Fruit fly (Drosophila melanogaster) whole organism, embryonic: ENCODE measurements around the gene CG46465.

Experiments used
- Antp ChIP-seq: fragments of 200-800 bp; sonication (Bioruptor generic); optimal IDR thresholded peaks from 3 replicates; lab custom pipeline; 2016; ENCODE audit warnings: missing biosample characterization, missing genetic modification characterization
- Bgb ChIP-seq: fragments of 200-800 bp; sonication (Bioruptor generic); IDR thresholded peaks from 2 replicates; pipeline ENCODE4 v1.3.6; 2022; ENCODE audit warnings: missing biosample characterization, missing genetic modification characterization; ENCODE audit not compliant: partially characterized antibody
- Bteb2 ChIP-seq: fragments of 200-800 bp; sonication (Bioruptor generic); optimal IDR thresholded peaks from 2 replicates; lab custom pipeline; 2016; ENCODE audit warnings: missing biosample characterization, missing genetic modification characterization
- CG10654 ChIP-seq: fragments of 200-800 bp; sonication (Bioruptor generic); optimal IDR thresholded peaks from 2 replicates; lab custom pipeline; 2016; ENCODE audit warnings: missing biosample characterization, missing genetic modification characterization
- CG12391 ChIP-seq: fragments of 200-800 bp; sonication (Bioruptor generic); optimal IDR thresholded peaks from 3 replicates; lab custom pipeline; 2018; ENCODE audit warnings: missing biosample characterization, mild to moderate bottlenecking, missing genetic modification characterization, moderate library complexity
- CG12942 ChIP-seq: fragments of 200-800 bp; sonication (Bioruptor generic); optimal IDR thresholded peaks from 3 replicates; lab custom pipeline; 2016; ENCODE audit warnings: missing biosample characterization, missing genetic modification characterization
- CG15479 ChIP-seq: fragments of 200-800 bp; sonication (Bioruptor generic); optimal IDR thresholded peaks from 3 replicates; lab custom pipeline; 2019; ENCODE audit warnings: missing biosample characterization, mild to moderate bottlenecking, missing genetic modification characterization, moderate library complexity
- CG1832 ChIP-seq: fragments of 200-800 bp; sonication (Bioruptor generic); optimal IDR thresholded peaks from 2 replicates; lab custom pipeline; 2017; ENCODE audit warnings: missing biosample characterization, mild to moderate bottlenecking, missing genetic modification characterization, inconsistent platforms
- CG2116 ChIP-seq: fragments of 200-800 bp; sonication (Bioruptor generic); optimal IDR thresholded peaks from 3 replicates; lab custom pipeline; 2018; ENCODE audit warnings: missing biosample characterization, mild to moderate bottlenecking, missing genetic modification characterization
- CG32532 ChIP-seq: fragments of 200-800 bp; sonication (Bioruptor generic); IDR thresholded peaks from 2 replicates; pipeline ENCODE4 v1.3.6; 2022; ENCODE audit warnings: missing biosample characterization, missing genetic modification characterization
- CG4820 ChIP-seq: fragments of 200-800 bp; sonication (Bioruptor generic); optimal IDR thresholded peaks from 3 replicates; lab custom pipeline; 2016; ENCODE audit warnings: missing biosample characterization, missing genetic modification characterization
- CG6683 ChIP-seq: fragments of 200-800 bp; sonication (Bioruptor generic); optimal IDR thresholded peaks from 2 replicates; lab custom pipeline; 2017; ENCODE audit warnings: missing biosample characterization, mild to moderate bottlenecking, missing genetic modification characterization, missing genetic modification reagents
- CG7987 ChIP-seq: fragments of 200-800 bp; sonication (Bioruptor generic); optimal IDR thresholded peaks from 2 replicates; lab custom pipeline; 2018; ENCODE audit warnings: missing biosample characterization, mild to moderate bottlenecking, missing genetic modification characterization, moderate library complexity
- CG8089 ChIP-seq: fragments of 200-800 bp; sonication (Bioruptor generic); optimal IDR thresholded peaks from 3 replicates; lab custom pipeline; 2016; ENCODE audit warnings: missing biosample characterization, missing genetic modification characterization
- CG9817 ChIP-seq: fragments of 200-800 bp; sonication (Bioruptor generic); optimal IDR thresholded peaks from 2 replicates; lab custom pipeline; 2018; ENCODE audit warnings: missing biosample characterization, mild to moderate bottlenecking, missing genetic modification characterization, moderate library complexity
- CG9876 ChIP-seq: fragments of 200-800 bp; sonication (Bioruptor generic); optimal IDR thresholded peaks from 2 replicates; lab custom pipeline; 2016; ENCODE audit warnings: missing biosample characterization, missing genetic modification characterization
- CG9932 ChIP-seq: fragments of 200-800 bp; sonication (Bioruptor generic); IDR thresholded peaks from 2 replicates; pipeline ENCODE4 v1.3.6; 2022; ENCODE audit warnings: missing biosample characterization, missing genetic modification characterization
- CTCF ChIP-seq: fragments of 200-800 bp; sonication (Bioruptor generic); optimal IDR thresholded peaks from 2 replicates; lab custom pipeline; 2017; ENCODE audit warnings: missing biosample characterization, mild to moderate bottlenecking, missing genetic modification characterization, moderate library complexity
- Chrac-16 ChIP-seq: fragments of 200-800 bp; sonication (Bioruptor generic); optimal IDR thresholded peaks from 3 replicates; lab custom pipeline; 2016; ENCODE audit warnings: missing biosample characterization, missing genetic modification characterization
- CrebB ChIP-seq: fragments of 200-800 bp; sonication (Bioruptor generic); optimal IDR thresholded peaks from 3 replicates; lab custom pipeline; 2018; ENCODE audit warnings: missing biosample characterization, mild to moderate bottlenecking, missing genetic modification characterization
- Doc3 ChIP-seq: fragments of 200-800 bp; sonication (Bioruptor generic); IDR thresholded peaks from 3 replicates; pipeline ENCODE4 v1.3.6; 2022; ENCODE audit warnings: missing biosample characterization, missing genetic modification characterization; ENCODE audit not compliant: partially characterized antibody
- E2f2 ChIP-seq: fragments of 200-800 bp; sonication (Bioruptor generic); IDR thresholded peaks from 2 replicates; pipeline ENCODE4 v1.3.6; 2022; ENCODE audit warnings: missing biosample characterization, missing genetic modification characterization
- Fer1 ChIP-seq: fragments of 200-800 bp; sonication (Bioruptor generic); optimal IDR thresholded peaks from 2 replicates; lab custom pipeline; 2017; ENCODE audit warnings: missing biosample characterization, mild to moderate bottlenecking, missing genetic modification characterization
- HLHmδ ChIP-seq: fragments of 200-800 bp; sonication (Bioruptor generic); optimal IDR thresholded peaks from 2 replicates; lab custom pipeline; 2018; ENCODE audit warnings: missing biosample characterization, mild to moderate bottlenecking, missing genetic modification characterization, moderate library complexity
- Jarid2 ChIP-seq: fragments of 200-800 bp; sonication (Bioruptor generic); optimal IDR thresholded peaks from 3 replicates; lab custom pipeline; 2017; ENCODE audit warnings: mild to moderate bottlenecking, missing biosample characterization, missing genetic modification reagents, missing genetic modification characterization
- Kr ChIP-seq: fragments of 200-800 bp; sonication (Bioruptor generic); optimal IDR thresholded peaks from 2 replicates; lab custom pipeline; 2017; ENCODE audit warnings: missing biosample characterization, mild to moderate bottlenecking, missing genetic modification characterization
- MESR4 ChIP-seq: fragments of 200-800 bp; sonication (Bioruptor generic); optimal IDR thresholded peaks from 2 replicates; lab custom pipeline; 2018; ENCODE audit warnings: missing biosample characterization, mild to moderate bottlenecking, missing genetic modification characterization, moderate library complexity
- Neu2 ChIP-seq: fragments of 200-800 bp; sonication (Bioruptor generic); optimal IDR thresholded peaks from 3 replicates; lab custom pipeline; 2016; ENCODE audit warnings: missing biosample characterization, missing genetic modification characterization, borderline replicate concordance
- Nf-YA ChIP-seq: fragments of 200-800 bp; sonication (Bioruptor generic); IDR thresholded peaks from 2 replicates; pipeline ENCODE4 v1.3.6; 2022; ENCODE audit warnings: missing biosample characterization, missing genetic modification characterization
- Nf-YB ChIP-seq: fragments of 200-800 bp; sonication (Bioruptor generic); optimal IDR thresholded peaks from 3 replicates; lab custom pipeline; 2019; ENCODE audit warnings: missing biosample characterization, mild to moderate bottlenecking, missing genetic modification characterization, moderate library complexity
- Pdp1 ChIP-seq, 2 experiments: fragments of 200-800 bp; sonication (Bioruptor generic); optimal IDR thresholded peaks; 3 replicates each; lab custom pipeline; 2016; ENCODE audit warnings: missing biosample characterization in 2 of 2, missing genetic modification characterization in 2 of 2, mild to moderate bottlenecking in 1 of 2, moderate library complexity in 1 of 2
- Six4 ChIP-seq: fragments of 200-800 bp; sonication (Bioruptor generic); optimal IDR thresholded peaks from 2 replicates; lab custom pipeline; 2016; ENCODE audit warnings: missing biosample characterization, missing genetic modification characterization
- Spps ChIP-seq: fragments of 200-800 bp; sonication (Bioruptor generic); optimal IDR thresholded peaks from 2 replicates; lab custom pipeline; 2018; ENCODE audit warnings: missing biosample characterization, mild to moderate bottlenecking, missing genetic modification characterization
- Sry-δ ChIP-seq: fragments of 200-800 bp; sonication (Bioruptor generic); optimal IDR thresholded peaks from 2 replicates; lab custom pipeline; 2016; ENCODE audit warnings: missing biosample characterization, missing genetic modification characterization
- cg ChIP-seq: fragments of 200-800 bp; sonication (Bioruptor generic); optimal IDR thresholded peaks from 3 replicates; lab custom pipeline; 2019; ENCODE audit warnings: missing biosample characterization, mild to moderate bottlenecking, missing genetic modification characterization, moderate library complexity
- cwo ChIP-seq: fragments of 200-800 bp; sonication (Bioruptor generic); optimal IDR thresholded peaks from 3 replicates; lab custom pipeline; 2017; ENCODE audit warnings: missing biosample characterization, missing genetic modification characterization, mild to moderate bottlenecking, moderate library complexity, missing genetic modification reagents
- dmrt11E ChIP-seq: fragments of 200-800 bp; sonication (Bioruptor generic); optimal IDR thresholded peaks from 3 replicates; lab custom pipeline; 2018; ENCODE audit warnings: missing biosample characterization, mild to moderate bottlenecking, missing genetic modification characterization, moderate library complexity
- exex ChIP-seq: fragments of 200-800 bp; sonication (Bioruptor generic); optimal IDR thresholded peaks from 4 replicates; lab custom pipeline; 2018; ENCODE audit warnings: missing biosample characterization, mild to moderate bottlenecking, missing genetic modification characterization, moderate library complexity
- insv ChIP-seq, 2 experiments: fragments of 200-800 bp; sonication (Bioruptor generic); optimal IDR thresholded peaks; 3 replicates each; lab custom pipeline; 2016 to 2018; ENCODE audit warnings: missing biosample characterization in 2 of 2, missing genetic modification characterization in 2 of 2
- jumu ChIP-seq: fragments of 200-800 bp; sonication (Bioruptor generic); optimal IDR thresholded peaks from 3 replicates; lab custom pipeline; 2016; ENCODE audit warnings: missing biosample characterization, missing genetic modification characterization
- lola ChIP-seq, 3 experiments: fragments of >200 bp in 2 of 3; fragments of 200-800 bp in 1 of 3; sonication (Bioruptor generic) in 1 of 3; optimal IDR thresholded peaks; 2 replicates each; lab custom pipeline; 2017 to 2019; ENCODE audit warnings: missing biosample characterization in 3 of 3, missing genetic modification characterization in 3 of 3, mild to moderate bottlenecking in 1 of 3, moderate library complexity in 1 of 3
- nom ChIP-seq: fragments of 200-800 bp; sonication (Bioruptor generic); optimal IDR thresholded peaks from 2 replicates; lab custom pipeline; 2017; ENCODE audit warnings: missing biosample characterization, missing genetic modification characterization, mild to moderate bottlenecking, moderate library complexity, missing genetic modification reagents
- odd ChIP-seq: fragments of 200-800 bp; sonication (Bioruptor generic); optimal IDR thresholded peaks from 2 replicates; lab custom pipeline; 2017; ENCODE audit warnings: missing biosample characterization, mild to moderate bottlenecking, missing genetic modification characterization
- onecut ChIP-seq: fragments of 200-800 bp; sonication (Bioruptor generic); IDR thresholded peaks from 2 replicates; pipeline ENCODE4 v1.3.6; 2022; ENCODE audit warnings: missing biosample characterization, missing genetic modification characterization
- pum ChIP-seq: fragments of 200-800 bp; sonication (Bioruptor generic); optimal IDR thresholded peaks from 2 replicates; lab custom pipeline; 2016; ENCODE audit warnings: missing biosample characterization, missing genetic modification characterization
- pzg ChIP-seq: fragments of 200-800 bp; sonication (Bioruptor generic); optimal IDR thresholded peaks from 3 replicates; lab custom pipeline; 2018; ENCODE audit warnings: missing biosample characterization, mild to moderate bottlenecking, missing genetic modification characterization, moderate library complexity
- sim ChIP-seq: fragments of 200-800 bp; sonication (Bioruptor generic); IDR thresholded peaks from 2 replicates; pipeline ENCODE4 v1.3.6; 2022; ENCODE audit warnings: missing biosample characterization, missing genetic modification characterization
- sna ChIP-seq: fragments of 200-800 bp; sonication (Bioruptor generic); IDR thresholded peaks from 2 replicates; pipeline ENCODE4 v1.3.6; 2022; ENCODE audit warnings: missing biosample characterization, missing genetic modification characterization; ENCODE audit not compliant: partially characterized antibody
- tin ChIP-seq: fragments of 200-800 bp; sonication (Bioruptor generic); optimal IDR thresholded peaks from 3 replicates; lab custom pipeline; 2016; ENCODE audit warnings: missing biosample characterization, missing genetic modification characterization

Gene CG46465

DNA sequence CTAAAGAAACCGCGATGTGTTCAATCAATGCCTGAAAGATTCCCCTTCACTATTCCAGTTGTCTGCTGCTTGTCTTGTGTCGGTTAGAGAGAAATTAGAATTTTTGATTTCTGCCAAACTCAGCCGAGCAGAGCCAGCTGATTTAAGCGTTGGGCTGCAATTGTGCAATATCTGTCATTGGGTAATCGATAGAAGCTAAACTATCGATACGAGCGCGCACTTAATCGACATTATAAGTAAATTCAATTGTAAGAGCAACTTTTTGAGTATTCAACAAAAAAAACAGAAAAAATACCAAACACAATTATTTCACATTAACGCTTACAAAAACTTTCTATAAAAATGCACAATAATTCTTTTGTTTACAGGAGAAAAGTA is 48.5 kb upstream of the CG46465 start, which contains the start of gene ssp3 (continued):
- TF ChIP-seq CG32532 (GFP tag; lab: Robert Waterston, UW): no peak
- peak; percentile 45 for TF ChIP-seq pzg (GFP tag; lab: Kevin White, UChicago)
- TF ChIP-seq CG7987 (GFP tag; lab: Kevin White, UChicago): no peak
- TF ChIP-seq CG9817 (tag; lab: Kevin White, UChicago): no peak
- no peak for TF ChIP-seq Jarid2 (GFP tag; lab: Kevin White, UChicago)
- peak in 1 of 2 experiments; percentile 99 for TF ChIP-seq Pdp1 (GFP tag; optimal IDR thresholded peaks at IDR 0.05; lab: Kevin White, UChicago)
- TF ChIP-seq lola (GFP tag; optimal IDR thresholded peaks at IDR 0.05; lab: Kevin White, UChicago): no peak
- peak; percentile 97 for TF ChIP-seq CG2116 (GFP tag; lab: Kevin White, UChicago)
- TF ChIP-seq Chrac-16 (GFP tag; lab: Kevin White, UChicago): no peak
- no peak for TF ChIP-seq Doc3 (GFP tag; lab: Robert Waterston, UW)
- peak; percentile 39 for TF ChIP-seq CG12391 (tag; lab: Kevin White, UChicago)
- no peak for TF ChIP-seq insv (GFP tag; optimal IDR thresholded peaks at IDR 0.05; lab: Kevin White, UChicago)
- TF ChIP-seq onecut (GFP tag; lab: Robert Waterston, UW): no peak
- no peak for TF ChIP-seq CG9876
- TF ChIP-seq sim (GFP tag; lab: Robert Waterston, UW): no peak
- no peak for TF ChIP-seq sna (GFP tag; lab: Robert Waterston, UW)
- peak; percentile 81 for TF ChIP-seq Sry-δ (GFP tag; lab: Kevin White, UChicago)
- no peak for TF ChIP-seq tin (GFP tag; lab: Kevin White, UChicago)
- peak; percentile 28 for TF ChIP-seq CTCF (GFP tag; lab: Kevin White, UChicago)
- no peak for TF ChIP-seq CG15479 (GFP tag; lab: Kevin White, UChicago)
- no peak for TF ChIP-seq CG1832 (GFP tag; lab: Kevin White, UChicago)
- no peak for TF ChIP-seq jumu (GFP tag; lab: Kevin White, UChicago)
- TF ChIP-seq Nf-YA: no peak
- TF ChIP-seq Neu2 (GFP tag; lab: Kevin White, UChicago): no peak
- TF ChIP-seq Bteb2: no peak
- no peak for TF ChIP-seq Antp (GFP tag; lab: Kevin White, UChicago)
- no peak for TF ChIP-seq exex (tag; lab: Kevin White, UChicago)
- peak; percentile 5 for TF ChIP-seq MESR4 (GFP tag; lab: Kevin White, UChicago)
- TF ChIP-seq nom: no peak
- no peak for TF ChIP-seq cwo
- no peak for TF ChIP-seq CG6683 (GFP tag; lab: Kevin White, UChicago)
- TF ChIP-seq Six4 (GFP tag; lab: Kevin White, UChicago): no peak
- no peak for TF ChIP-seq cg
- TF ChIP-seq pum (GFP tag; lab: Kevin White, UChicago): no peak
- no peak for TF ChIP-seq CG10654 (GFP tag; lab: Kevin White, UChicago)
- TF ChIP-seq CG8089 (GFP tag; lab: Kevin White, UChicago): no peak

dm6 chr2L:18944175-18945012 is 47.9 kb upstream of the CG46465 start:
- no peak for TF ChIP-seq CG4820 (GFP tag; lab: Kevin White, UChicago)
- peak; percentile 3 for TF ChIP-seq CrebB (tag; lab: Kevin White, UChicago)
- TF ChIP-seq E2f2: no peak
- TF ChIP-seq Nf-YB (GFP tag; lab: Kevin White, UChicago): peak; percentile 23
- no peak for TF ChIP-seq Bgb
- no peak for TF ChIP-seq CG12942 (GFP tag; lab: Kevin White, UChicago)
- no peak for TF ChIP-seq Spps
- TF ChIP-seq odd (GFP tag; lab: Kevin White, UChicago): peak; percentile 4
- TF ChIP-seq dmrt11E (tag; lab: Kevin White, UChicago): peak; percentile 8
- TF ChIP-seq Kr (GFP tag; lab: Kevin White, UChicago): peak; percentile 91
- TF ChIP-seq HLHmδ (GFP tag; lab: Kevin White, UChicago): peak; percentile 80
- peak; percentile 48 for TF ChIP-seq Fer1 (GFP tag; lab: Kevin White, UChicago)
- peak; percentile 24 for TF ChIP-seq cwo
- no peak for TF ChIP-seq CG9932 (GFP tag; lab: Robert Waterston, UW)
